Worm (Caenorhabditis elegans): Measurements from ENCODE around the gene T20B12.4.
A peak's percentile ranks its signal among the peaks of the same experiment; 100 is the strongest.

Gene T20B12.4

DNA sequence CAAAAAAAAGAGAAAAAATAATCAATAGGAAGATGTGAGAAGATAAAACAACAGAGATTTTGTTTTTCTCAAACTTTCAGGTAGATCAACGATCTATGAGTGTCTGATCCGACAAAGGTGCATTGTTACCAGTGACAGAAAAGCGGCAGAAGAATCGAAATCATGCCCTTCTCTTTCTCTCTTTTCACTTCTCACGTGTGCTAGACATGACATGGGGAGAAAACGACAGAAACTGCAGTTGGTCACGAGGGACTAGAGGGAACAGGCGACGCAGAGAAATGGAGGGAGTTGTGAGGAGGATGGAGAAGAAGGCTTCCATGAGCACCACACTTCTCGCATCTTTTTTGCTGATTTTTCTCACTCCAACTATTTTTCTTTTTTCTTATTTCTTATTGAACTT is 32.3 kb upstream of the T20B12.4 start, which contains the start of gene F56C9.10 (continued):
- TF ChIP-seq ama-1 (optimal IDR thresholded peaks at IDR 0.05) (no peak), ama-1 (GFP tag; optimal IDR thresholded peaks at IDR 0.05) (no peak), ztf-3 (GFP tag; optimal IDR thresholded peaks at IDR 0.05) (peak; percentile 42), cebp-1 (GFP tag; IDR thresholded peaks at IDR 0.05) (peak; percentile 78), cebp-1 (tag; optimal IDR thresholded peaks at IDR 0.05) (peak; percentile 86), dox-1 (GFP tag; IDR thresholded peaks at IDR 0.05) (peak; percentile 54; the same call in 1 of the 2 replicates), hlh-12 (tag; optimal IDR thresholded peaks at IDR 0.05) (no peak)

DNA sequence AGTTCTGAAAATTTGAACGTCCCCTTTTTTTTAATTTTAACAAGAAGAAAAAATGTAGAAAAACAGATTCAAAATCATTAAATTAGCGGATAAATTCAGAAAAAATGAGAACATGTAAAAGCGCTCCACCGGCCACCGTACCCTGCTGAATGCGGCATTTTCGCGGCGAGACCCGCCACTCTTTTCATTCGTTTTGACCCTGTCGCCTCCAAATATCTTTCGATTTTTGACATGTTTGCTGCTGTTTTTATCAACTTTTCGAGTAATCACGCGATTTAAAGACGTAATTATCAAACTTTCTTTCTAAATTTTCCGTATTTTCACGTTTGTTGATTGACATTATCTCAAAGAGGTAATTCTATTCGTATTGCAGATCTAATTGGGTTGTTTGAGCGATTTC is 31.3 kb upstream of the T20B12.4 start, which contains the start of gene gsp-2:
gsp-2 (plus strand) TSS at position 374 of the 400 bp plus-strand sequence.
- TF ChIP-seq F52B5.7 (tag; optimal IDR thresholded peaks at IDR 0.05) (no peak), F10E7.11 (tag; optimal IDR thresholded peaks at IDR 0.05) (no peak), hlh-12 (tag; optimal IDR thresholded peaks at IDR 0.05) (no peak), dpl-1 (GFP tag; optimal IDR thresholded peaks at IDR 0.05) (peak; percentile 13), ets-4 (GFP tag; optimal IDR thresholded peaks at IDR 0.05) (no peak), B0336.3 (GFP tag; IDR thresholded peaks at IDR 0.05) (peak; percentile 28; the same call in 1 of the 2 replicates), rec-8 (tag; optimal IDR thresholded peaks at IDR 0.05) (no peak), Y67H2A.10 (GFP tag; conservative IDR thresholded peaks at IDR 0.05) (peak; percentile 34; the same call in 1 of the 2 replicates), egl-18 (GFP tag; IDR thresholded peaks at IDR 0.05) (no peak), ztf-28 (GFP tag; IDR thresholded peaks at IDR 0.05) (no peak), ceh-40 (GFP tag; IDR thresholded peaks at IDR 0.05) (no peak), B0035.1 (tag; optimal IDR thresholded peaks at IDR 0.05) (no peak), hmg-1.2 (GFP tag; IDR thresholded peaks at IDR 0.05) (peak; percentile 47; the same call in 1 of the 2 replicates), madf-6 (GFP tag; IDR thresholded peaks at IDR 0.05) (peak; percentile 71; the same call in 1 of the 2 replicates), Y56A3A.18 (GFP tag; IDR thresholded peaks at IDR 0.05) (no peak), nhr-179 (tag; optimal IDR thresholded peaks at IDR 0.05) (no peak), egrh-3 (GFP tag; IDR thresholded peaks at IDR 0.05) (peak; percentile 60; the same call in 1 of the 2 replicates), sea-2 (GFP tag; IDR thresholded peaks at IDR 0.05) (no peak), F23B12.7 (tag; optimal IDR thresholded peaks at IDR 0.05; ENCODE audit: insufficient read depth) (peak; percentile 71), ekl-4 (GFP tag; IDR thresholded peaks at IDR 0.05) (no peak), F37B4.10 (GFP tag; IDR thresholded peaks at IDR 0.05) (no peak), pha-4 (tag; optimal IDR thresholded peaks at IDR 0.05) (peak; percentile 3), snpc-3.4 (tag; optimal IDR thresholded peaks at IDR 0.05) (peak; percentile 43), efl-1 (GFP tag; optimal IDR thresholded peaks at IDR 0.05) (peak; percentile 67), F22D6.2 (tag; optimal IDR thresholded peaks at IDR 0.05) (no peak), ztf-26 (tag; optimal IDR thresholded peaks at IDR 0.05) (no peak), madf-10 (tag; optimal IDR thresholded peaks at IDR 0.05) (no peak), snpc-1.3 (tag; optimal IDR thresholded peaks at IDR 0.05; ENCODE audit: insufficient read depth) (no peak), zfh-2 (GFP tag; conservative IDR thresholded peaks at IDR 0.05) (peak; percentile 61; the same call in 1 of the 2 replicates), gei-17 (GFP tag; optimal IDR thresholded peaks at IDR 0.05) (no peak), cebp-2 (GFP tag; IDR thresholded peaks at IDR 0.05) (0 out of 2 replicates have a peak, but pooled peaks have one; percentile 14), mes-4 (tag; optimal IDR thresholded peaks at IDR 0.05) (no peak), tbp1 (GFP tag; optimal IDR thresholded peaks at IDR 0.05) (peak; percentile 54), hsf-1 (GFP tag; IDR thresholded peaks at IDR 0.05) (no peak), attf-3 (GFP tag; conservative IDR thresholded peaks at IDR 0.05) (peak; percentile 40; the same call in 1 of the 2 replicates), pbrm-1 (GFP tag; IDR thresholded peaks at IDR 0.05) (no peak; the same call in 1 of the 2 replicates), mcd-1 (GFP tag; IDR thresholded peaks at IDR 0.05) (peak; percentile 84), rpc-1 (optimal IDR thresholded peaks at IDR 0.05) (no peak), rpc-1 (tag; optimal IDR thresholded peaks at IDR 0.05) (no peak), attf-6 (GFP tag; IDR thresholded peaks at IDR 0.05) (no peak), unc-62 (GFP tag; optimal IDR thresholded peaks at IDR 0.05) (no peak), Y53G8AR.9 (GFP tag; conservative IDR thresholded peaks at IDR 0.05) (0 out of 2 replicates have a peak, but pooled peaks have one; percentile 15), ceh-79 (tag; optimal IDR thresholded peaks at IDR 0.05) (no peak)

Data from whole organism, young adult.